Fruit fly (Drosophila melanogaster) whole organism, adult: ENCODE results near the gene Cyp313a3.

Experiments used
- CG12768 ChIP-seq: fragments of 200-800 bp; sonication (Bioruptor generic); optimal IDR thresholded peaks from 2 replicates; lab custom pipeline; 2017; ENCODE audit warnings: missing biosample characterization, missing genetic modification characterization, mild to moderate bottlenecking, moderate library complexity, missing genetic modification reagents
- CG14711 ChIP-seq: fragments of 200-800 bp; sonication (Bioruptor generic); optimal IDR thresholded peaks from 2 replicates; lab custom pipeline; 2018; ENCODE audit warnings: missing biosample characterization, mild to moderate bottlenecking, missing genetic modification characterization, moderate library complexity
- bab1 ChIP-seq: fragments of 200-800 bp; sonication (Bioruptor generic); optimal IDR thresholded peaks from 3 replicates; lab custom pipeline; 2019; ENCODE audit warnings: missing biosample characterization, mild to moderate bottlenecking, missing genetic modification characterization, moderate library complexity
- cic ChIP-seq: fragments of 200-800 bp; sonication (Bioruptor generic); optimal IDR thresholded peaks from 2 replicates; lab custom pipeline; 2017; ENCODE audit warnings: missing biosample characterization, mild to moderate bottlenecking, missing genetic modification characterization, moderate library complexity

DNA sequence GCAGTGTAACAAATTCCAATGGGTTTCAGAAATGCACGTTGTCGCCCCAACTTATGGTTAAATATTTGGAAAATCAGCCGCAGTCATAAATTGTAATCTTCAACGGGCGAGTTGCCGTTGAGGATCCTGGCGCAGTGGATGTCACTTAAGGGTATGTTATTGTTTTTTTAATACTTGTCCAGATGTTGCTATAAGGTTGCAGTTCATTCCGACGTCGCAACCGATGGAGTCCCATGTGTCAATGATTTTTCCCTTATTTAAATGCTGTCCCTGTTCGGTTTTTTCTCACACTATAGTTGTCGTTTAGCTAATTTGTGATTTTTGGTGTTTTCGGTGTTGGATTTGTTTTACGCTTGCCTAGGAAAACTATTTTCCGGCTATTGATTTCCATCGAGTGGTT is 12.5 kb upstream of the Cyp313a3 start:
- no peak for TF ChIP-seq CG14711 (tag; lab: Kevin White, UChicago)
- TF ChIP-seq cic (GFP tag; lab: Kevin White, UChicago) = no peak
- TF ChIP-seq CG12768 = no peak
- TF ChIP-seq bab1 (GFP tag; lab: Kevin White, UChicago) = no peak
